Worm (Caenorhabditis elegans) whole organism, mixed stage, embryonic: ENCODE measurements around the gene mip-2.

Experiments
- blmp-1 ChIP-seq: fragments of 150-350 bp; optimal IDR thresholded peaks from 2 replicates; lab custom pipeline; 2014; ENCODE audit warnings: missing biosample characterization, missing genetic modification characterization
- ceh-39 ChIP-seq: fragments of 150-350 bp; optimal IDR thresholded peaks from 2 replicates; lab custom pipeline; 2014; ENCODE audit warnings: missing biosample characterization, missing genetic modification characterization
- ces-1 ChIP-seq: fragments of 150-350 bp; optimal IDR thresholded peaks from 2 replicates; lab custom pipeline; 2014; ENCODE audit warnings: missing biosample characterization, missing genetic modification reagents, missing genetic modification characterization
- elt-1 ChIP-seq: sonication (generic microtip); optimal IDR thresholded peaks from 2 replicates; lab custom pipeline; 2017; ENCODE audit warnings: missing genetic modification characterization, mild to moderate bottlenecking, missing compliant biosample characterization, antibody characterized with exemption, moderate library complexity, borderline replicate concordance; ENCODE audit not compliant: insufficient read depth
- lin-13 ChIP-seq: fragments of 150-350 bp; optimal IDR thresholded peaks from 2 replicates; lab custom pipeline; 2014; ENCODE audit warnings: missing biosample characterization, missing genetic modification characterization
- nhr-76 ChIP-seq: sonication (generic microtip); optimal IDR thresholded peaks from 2 replicates; lab custom pipeline; 2017; ENCODE audit warnings: missing biosample characterization, missing genetic modification characterization
- pha-4 ChIP-seq: fragments of 150-350 bp; optimal IDR thresholded peaks from 2 replicates; lab custom pipeline; 2018; ENCODE audit warnings: missing biosample characterization, missing genetic modification reagents, missing genetic modification characterization
- ztf-11 ChIP-seq: fragments of 150-350 bp; optimal IDR thresholded peaks from 2 replicates; lab custom pipeline; 2014; ENCODE audit warnings: missing biosample characterization, missing genetic modification characterization

DNA sequence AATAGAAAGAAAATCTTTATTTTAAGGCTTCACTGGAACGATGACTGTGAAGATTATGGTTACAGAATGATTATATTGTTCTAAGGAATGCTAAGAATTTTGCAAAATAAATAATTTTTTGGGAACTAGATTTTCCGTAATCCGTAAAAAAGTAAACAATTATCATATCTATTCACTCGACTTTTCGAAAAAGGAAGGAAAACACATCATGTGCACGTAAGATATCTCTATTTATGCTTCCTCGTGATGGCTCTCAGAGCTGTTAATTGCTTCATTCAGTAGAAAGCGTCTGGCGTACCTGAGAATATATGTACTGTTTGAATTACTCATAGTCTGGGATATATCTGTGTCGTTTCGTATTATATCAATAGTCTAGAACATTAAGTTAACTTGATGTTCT, 52.0 kb downstream of the mip-2 start, which contains the start of gene srd-11:
- no peak for TF ChIP-seq nhr-76 (tag; lab: Kevin White, UChicago)
- no peak for TF ChIP-seq pha-4 (tag; lab: Kevin White, UChicago)
- TF ChIP-seq elt-1: no peak
- TF ChIP-seq ztf-11: no peak
- no peak for TF ChIP-seq lin-13 (tag; lab: Kevin White, UChicago)
- no peak for TF ChIP-seq blmp-1 (tag; lab: Kevin White, UChicago)
- TF ChIP-seq ces-1 (GFP tag; lab: Kevin White, UChicago): no peak
- no peak for TF ChIP-seq ceh-39 (tag; lab: Kevin White, UChicago)
